Worm (Caenorhabditis elegans) whole organism, young adult: ENCODE measurements around the gene C03B8.3.

Experiments used
- T07F8.4 ChIP-seq: sonication (generic microtip); optimal IDR thresholded peaks from 2 replicates; lab custom pipeline; 2016; ENCODE audit warnings: mild to moderate bottlenecking, missing genetic modification characterization, moderate library complexity, missing compliant biosample characterization
- ama-1 ChIP-seq, 3 experiments: fragments of 150-350 bp in 1 of 3; sonication (generic microtip) in 2 of 3; optimal IDR thresholded peaks; 2 replicates each; lab custom pipeline; 2014 to 2018; ENCODE audit warnings: missing biosample characterization in 2 of 3, missing genetic modification characterization in 2 of 3, missing genetic modification reagents in 2 of 3
- egl-44 ChIP-seq: fragments of 200-800 bp; sonication (Bioruptor generic); IDR thresholded peaks from 2 replicates; pipeline ENCODE4 v1.3.6; 2022; ENCODE audit warnings: missing genetic modification reagents, missing genetic modification characterization, missing compliant biosample characterization
- fkh-3 ChIP-seq: sonication (generic microtip); optimal IDR thresholded peaks from 2 replicates; lab custom pipeline; 2016; ENCODE audit warnings: mild to moderate bottlenecking, missing genetic modification characterization, missing compliant biosample characterization
- lin-40 ChIP-seq: sonication (generic microtip); optimal IDR thresholded peaks from 2 replicates; lab custom pipeline; 2016; ENCODE audit warnings: missing genetic modification characterization, mild to moderate bottlenecking, missing compliant biosample characterization, missing genotype, missing genetic modification reagents
- lsy-27 ChIP-seq: sonication (generic microtip); optimal IDR thresholded peaks from 2 replicates; lab custom pipeline; 2017; ENCODE audit warnings: missing genetic modification characterization, mild to moderate bottlenecking, missing compliant biosample characterization, antibody characterized with exemption, missing genotype, borderline replicate concordance; ENCODE audit not compliant: insufficient read depth
- madf-8 ChIP-seq: fragments of 200-800 bp; sonication (Bioruptor generic); conservative IDR thresholded peaks from 2 replicates; pipeline ENCODE4 v1.3.6; 2022; ENCODE audit warnings: missing genetic modification reagents, missing genetic modification characterization, missing compliant biosample characterization
- mel-28 ChIP-seq: sonication (generic microtip); optimal IDR thresholded peaks from 2 replicates; lab custom pipeline; 2016; ENCODE audit warnings: borderline replicate concordance, mild to moderate bottlenecking, missing genetic modification characterization, missing compliant biosample characterization
- nhr-179 ChIP-seq: sonication (generic microtip); optimal IDR thresholded peaks from 2 replicates; lab custom pipeline; 2016; ENCODE audit warnings: mild to moderate bottlenecking, missing genetic modification characterization, missing compliant biosample characterization
- unc-62 ChIP-seq: fragments of 150-350 bp; optimal IDR thresholded peaks from 2 replicates; lab custom pipeline; 2014; ENCODE audit warnings: missing biosample characterization, missing genetic modification reagents, missing genetic modification characterization

ce11 chrIII:7711495-7711894, 614 bp upstream of the C03B8.3 start:
- TF ChIP-seq unc-62 (GFP tag; lab: Kevin White, UChicago) (no peak), lsy-27 (tag; lab: Kevin White, UChicago) (no peak), mel-28 (tag; lab: Kevin White, UChicago) (no peak), nhr-179 (tag; lab: Kevin White, UChicago) (no peak), lin-40 (no peak), ama-1 (optimal IDR thresholded peaks at IDR 0.05; lab: Kevin White, UChicago) (no peak), ama-1 (GFP tag; optimal IDR thresholded peaks at IDR 0.05; lab: Kevin White, UChicago) (no peak), T07F8.4 (tag; lab: Kevin White, UChicago) (no peak), madf-8 (GFP tag; lab: Robert Waterston, UW) (no peak), egl-44 (GFP tag; lab: Robert Waterston, UW) (no peak), fkh-3 (tag; lab: Kevin White, UChicago) (no peak)
